Worm (Caenorhabditis elegans) whole organism, late embryonic: Measurements from ENCODE around the gene T01D1.8.
A peak's percentile ranks its signal among the peaks of the same experiment; 100 is the strongest.

Source experiments
- C38D4.7 ChIP-seq: fragments of 200-800 bp; sonication (Bioruptor generic); optimal IDR thresholded peaks from 2 replicates; lab custom pipeline; 2018; ENCODE audit warnings: mild to moderate bottlenecking, missing genetic modification characterization, moderate library complexity, missing compliant biosample characterization
- F13H6.1 ChIP-seq: sonication (generic microtip); optimal IDR thresholded peaks from 2 replicates; lab custom pipeline; 2016; ENCODE audit warnings: missing genetic modification characterization, missing compliant biosample characterization
- K09A11.1 ChIP-seq: sonication (generic microtip); optimal IDR thresholded peaks from 2 replicates; lab custom pipeline; 2017; ENCODE audit warnings: antibody characterized with exemption, mild to moderate bottlenecking, missing genetic modification characterization, missing compliant biosample characterization; ENCODE audit not compliant: insufficient read depth
- T23F11.4 ChIP-seq: fragments of 200-800 bp; sonication (Bioruptor generic); optimal IDR thresholded peaks from 2 replicates; lab custom pipeline; 2018; ENCODE audit warnings: mild to moderate bottlenecking, missing genetic modification characterization, missing compliant biosample characterization
- Y22D7AL.16 ChIP-seq: sonication (generic microtip); optimal IDR thresholded peaks from 2 replicates; lab custom pipeline; 2016; ENCODE audit warnings: missing genetic modification characterization, missing compliant biosample characterization
- ahr-1 ChIP-seq: sonication (generic microtip); optimal IDR thresholded peaks from 2 replicates; lab custom pipeline; 2016; ENCODE audit warnings: missing genetic modification characterization, missing compliant biosample characterization
- ama-1 ChIP-seq: fragments of 150-350 bp; optimal IDR thresholded peaks from 2 replicates; lab custom pipeline; 2014
- ceh-18 ChIP-seq: sonication (generic microtip); optimal IDR thresholded peaks from 2 replicates; lab custom pipeline; 2016; ENCODE audit warnings: missing genetic modification characterization, missing compliant biosample characterization
- ceh-19 ChIP-seq: fragments of 200-800 bp; sonication (Bioruptor generic); optimal IDR thresholded peaks from 2 replicates; lab custom pipeline; 2018; ENCODE audit warnings: mild to moderate bottlenecking, missing genetic modification characterization, missing compliant biosample characterization
- ceh-2 ChIP-seq: sonication (generic microtip); optimal IDR thresholded peaks from 2 replicates; lab custom pipeline; 2016; ENCODE audit warnings: missing genotype, missing genetic modification characterization, missing compliant biosample characterization
- ceh-22 ChIP-seq: sonication (generic microtip); optimal IDR thresholded peaks from 2 replicates; lab custom pipeline; 2017; ENCODE audit warnings: missing biosample characterization, missing genetic modification characterization
- ceh-30 ChIP-seq: fragments of 150-350 bp; optimal IDR thresholded peaks from 2 replicates; lab custom pipeline; 2014; ENCODE audit warnings: missing biosample characterization, missing genetic modification characterization
- ceh-31 ChIP-seq: sonication (generic microtip); optimal IDR thresholded peaks from 2 replicates; lab custom pipeline; 2016; ENCODE audit warnings: missing genetic modification characterization, missing compliant biosample characterization
- ceh-34 ChIP-seq: sonication (generic microtip); optimal IDR thresholded peaks from 2 replicates; lab custom pipeline; 2016; ENCODE audit warnings: mild to moderate bottlenecking, missing genetic modification characterization, missing compliant biosample characterization
- ceh-45 ChIP-seq: fragments of 200-800 bp; sonication (Bioruptor generic); IDR thresholded peaks from 2 replicates; pipeline ENCODE4 v1.3.6; 2022; ENCODE audit warnings: missing genetic modification reagents, missing genetic modification characterization, missing compliant biosample characterization
- ceh-48 ChIP-seq: sonication (generic microtip); optimal IDR thresholded peaks from 2 replicates; lab custom pipeline; 2016; ENCODE audit warnings: missing genetic modification characterization, inconsistent platforms, missing compliant biosample characterization
- ceh-6 ChIP-seq: fragments of 200-800 bp; sonication (Bioruptor generic); optimal IDR thresholded peaks from 2 replicates; lab custom pipeline; 2018; ENCODE audit warnings: mild to moderate bottlenecking, missing genetic modification characterization, missing compliant biosample characterization
- ceh-9 ChIP-seq: sonication (generic microtip); optimal IDR thresholded peaks from 2 replicates; lab custom pipeline; 2016; ENCODE audit warnings: mild to moderate bottlenecking, missing genetic modification characterization, inconsistent platforms, missing compliant biosample characterization
- elt-2 ChIP-seq: sonication (generic microtip); optimal IDR thresholded peaks from 2 replicates; lab custom pipeline; 2016; ENCODE audit warnings: missing genetic modification reagents, missing genetic modification characterization, missing compliant biosample characterization
- fax-1 ChIP-seq: sonication (generic microtip); optimal IDR thresholded peaks from 2 replicates; lab custom pipeline; 2016; ENCODE audit warnings: missing genotype, missing genetic modification characterization, missing compliant biosample characterization
- gmeb-2 ChIP-seq: sonication (generic microtip); optimal IDR thresholded peaks from 2 replicates; lab custom pipeline; 2016; ENCODE audit warnings: missing genetic modification characterization, inconsistent platforms, missing compliant biosample characterization
- hlh-15 ChIP-seq: sonication (generic microtip); optimal IDR thresholded peaks from 2 replicates; lab custom pipeline; 2016; ENCODE audit warnings: missing genetic modification characterization, missing compliant biosample characterization
- hlh-30 ChIP-seq: sonication (generic microtip); optimal IDR thresholded peaks from 2 replicates; lab custom pipeline; 2017; ENCODE audit warnings: antibody characterized with exemption, missing genetic modification characterization, missing compliant biosample characterization; ENCODE audit not compliant: insufficient read depth
- hlh-8 ChIP-seq: sonication (generic microtip); optimal IDR thresholded peaks from 2 replicates; lab custom pipeline; 2016; ENCODE audit warnings: missing genotype, missing genetic modification characterization, missing compliant biosample characterization
- lim-6 ChIP-seq: sonication (generic microtip); optimal IDR thresholded peaks from 2 replicates; lab custom pipeline; 2016; ENCODE audit warnings: missing genetic modification characterization, missing compliant biosample characterization
- lin-11 ChIP-seq: fragments of 200-800 bp; sonication (Bioruptor generic); optimal IDR thresholded peaks from 2 replicates; lab custom pipeline; 2018; ENCODE audit warnings: mild to moderate bottlenecking, missing genetic modification characterization, missing compliant biosample characterization
- mec-3 ChIP-seq: sonication (generic microtip); optimal IDR thresholded peaks from 2 replicates; lab custom pipeline; 2016; ENCODE audit warnings: borderline replicate concordance, missing genetic modification characterization, missing compliant biosample characterization
- nfya-1 ChIP-seq: sonication (generic microtip); optimal IDR thresholded peaks from 2 replicates; lab custom pipeline; 2017; ENCODE audit warnings: missing genetic modification characterization, mild to moderate bottlenecking, missing compliant biosample characterization, antibody characterized with exemption, moderate library complexity
- nhr-11 ChIP-seq: fragments of 150-350 bp; optimal IDR thresholded peaks from 2 replicates; lab custom pipeline; 2014; ENCODE audit warnings: missing biosample characterization, missing genetic modification characterization
- nhr-232 ChIP-seq: sonication (generic microtip); optimal IDR thresholded peaks from 2 replicates; lab custom pipeline; 2016; ENCODE audit warnings: missing genetic modification characterization, missing compliant biosample characterization
- npax-4 ChIP-seq: sonication (generic microtip); optimal IDR thresholded peaks from 2 replicates; lab custom pipeline; 2016; ENCODE audit warnings: missing genetic modification characterization, missing compliant biosample characterization
- odd-2 ChIP-seq: sonication (generic microtip); optimal IDR thresholded peaks from 2 replicates; lab custom pipeline; 2017; ENCODE audit warnings: antibody characterized with exemption, mild to moderate bottlenecking, missing genetic modification characterization, missing compliant biosample characterization
- pag-3 ChIP-seq: sonication (generic microtip); optimal IDR thresholded peaks from 2 replicates; lab custom pipeline; 2016; ENCODE audit warnings: missing compliant biosample characterization, missing genetic modification characterization, borderline replicate concordance
- pax-1 ChIP-seq: fragments of 150-350 bp; optimal IDR thresholded peaks from 2 replicates; lab custom pipeline; 2014; ENCODE audit warnings: missing biosample characterization, missing genetic modification characterization
- pha-2 ChIP-seq: sonication (generic microtip); optimal IDR thresholded peaks from 2 replicates; lab custom pipeline; 2017; ENCODE audit warnings: mild to moderate bottlenecking, missing genetic modification characterization, missing compliant biosample characterization
- pha-4 ChIP-seq: fragments of 150-350 bp; optimal IDR thresholded peaks from 2 replicates; lab custom pipeline; 2018; ENCODE audit warnings: missing biosample characterization, missing genetic modification reagents, missing genetic modification characterization
- pqm-1 ChIP-seq: sonication (generic microtip); optimal IDR thresholded peaks from 2 replicates; lab custom pipeline; 2016; ENCODE audit warnings: missing genetic modification characterization, missing compliant biosample characterization
- rnt-1 ChIP-seq: sonication (generic microtip); optimal IDR thresholded peaks from 2 replicates; lab custom pipeline; 2016; ENCODE audit warnings: missing genetic modification characterization, missing compliant biosample characterization
- sdc-2 ChIP-seq: sonication (generic microtip); optimal IDR thresholded peaks from 2 replicates; lab custom pipeline; 2016; ENCODE audit warnings: missing genotype, missing genetic modification characterization, missing compliant biosample characterization
- sox-4 ChIP-seq: sonication (generic microtip); optimal IDR thresholded peaks from 2 replicates; lab custom pipeline; 2017; ENCODE audit warnings: mild to moderate bottlenecking, missing genetic modification characterization, inconsistent platforms, missing compliant biosample characterization
- syd-9 ChIP-seq: sonication (generic microtip); optimal IDR thresholded peaks from 2 replicates; lab custom pipeline; 2016; ENCODE audit warnings: mild to moderate bottlenecking, missing genetic modification characterization, moderate library complexity, missing compliant biosample characterization
- tbx-2 ChIP-seq: sonication (generic microtip); optimal IDR thresholded peaks from 2 replicates; lab custom pipeline; 2016; ENCODE audit warnings: missing genetic modification characterization, missing compliant biosample characterization
- tbx-7 ChIP-seq: sonication (generic microtip); optimal IDR thresholded peaks from 2 replicates; lab custom pipeline; 2016; ENCODE audit warnings: missing genotype, missing genetic modification characterization, missing compliant biosample characterization
- ttx-3 ChIP-seq: sonication (generic microtip); optimal IDR thresholded peaks from 2 replicates; lab custom pipeline; 2016; ENCODE audit warnings: missing genetic modification reagents, missing genetic modification characterization, missing compliant biosample characterization
- unc-3 ChIP-seq, 2 experiments: fragments of 200-800 bp in 1 of 2; sonication (Bioruptor generic) in 1 of 2; sonication (generic microtip) in 1 of 2; conservative IDR thresholded peaks in 1 of 2; optimal IDR thresholded peaks in 1 of 2; 2 replicates each; pipeline versions ENCODE4 v1.3.6 to Lab custom; 2016 to 2022; ENCODE audit warnings: missing compliant biosample characterization in 2 of 2, missing genetic modification characterization in 2 of 2, missing genetic modification reagents in 1 of 2
- unc-86 ChIP-seq: sonication (generic microtip); optimal IDR thresholded peaks from 2 replicates; lab custom pipeline; 2016; ENCODE audit warnings: missing genetic modification characterization, missing compliant biosample characterization
- zip-5 ChIP-seq: sonication (generic microtip); optimal IDR thresholded peaks from 2 replicates; lab custom pipeline; 2016; ENCODE audit warnings: missing genetic modification characterization, missing compliant biosample characterization
- ztf-16 ChIP-seq: sonication (generic microtip); optimal IDR thresholded peaks from 2 replicates; lab custom pipeline; 2017; ENCODE audit warnings: missing genetic modification characterization, missing compliant biosample characterization

T01D1.8 gene

ce11 chrII:196685-197084, 10.1 kb downstream of the T01D1.8 start, which contains the start of gene chs-2:
Gene chs-2, plus strand, starts transcription at chrII:196985.
- TF ChIP-seq pqm-1 (tag; lab: Kevin White, UChicago): no peak
- TF ChIP-seq hlh-15 (tag; lab: Kevin White, UChicago): no peak

DNA sequence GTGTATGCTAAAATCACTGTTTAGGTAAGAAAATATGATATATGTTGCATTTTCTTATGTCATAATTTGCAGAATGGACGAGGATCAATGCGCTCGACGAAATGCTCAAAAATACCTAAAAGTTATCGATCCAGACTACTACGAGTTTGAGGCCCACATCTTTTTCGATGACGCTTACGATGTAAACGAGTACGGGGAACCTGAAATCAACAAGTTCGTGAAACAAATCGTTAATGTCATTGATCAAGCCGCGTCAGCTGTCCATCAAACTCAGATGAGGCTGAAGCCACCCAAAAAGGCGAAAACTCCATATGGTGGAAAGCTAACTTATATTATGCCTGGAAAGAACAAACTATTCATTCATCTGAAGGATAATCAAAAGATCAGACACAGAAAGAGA, 21.6 kb downstream of the T01D1.8 start:
- TF ChIP-seq ceh-18 (tag; lab: Kevin White, UChicago) (no peak), ama-1 (lab: Kevin White, UChicago) (no peak), sox-4 (tag; lab: Kevin White, UChicago) (no peak), lin-11 (no peak), unc-86 (no peak), sdc-2 (tag; lab: Kevin White, UChicago) (no peak), hlh-8 (tag; lab: Kevin White, UChicago) (no peak), unc-3 (GFP tag; conservative IDR thresholded peaks at IDR 0.05; lab: Robert Waterston, UW) (no peak), unc-3 (tag; optimal IDR thresholded peaks at IDR 0.05; lab: Kevin White, UChicago) (no peak), ceh-48 (tag; lab: Kevin White, UChicago) (no peak), ahr-1 (tag; lab: Kevin White, UChicago) (no peak), npax-4 (tag; lab: Kevin White, UChicago) (no peak)
- TF ChIP-seq, all 69 proteins: peak for 0

ce11 chrII:216598-216997, 30.1 kb downstream of the T01D1.8 start, which contains the start of gene F48A11.4:
Gene F48A11.4, minus strand, starts transcription at chrII:216621.
- TF ChIP-seq sox-4 (tag; lab: Kevin White, UChicago): no peak
- peak; percentile 45 for TF ChIP-seq hlh-30 (tag; lab: Kevin White, UChicago)
- no peak for TF ChIP-seq npax-4 (tag; lab: Kevin White, UChicago)
- peak; percentile 10 for TF ChIP-seq zip-5 (tag; lab: Kevin White, UChicago)
- no peak for TF ChIP-seq Y22D7AL.16
- TF ChIP-seq elt-2 (tag; lab: Kevin White, UChicago): peak; percentile 35
- no peak for TF ChIP-seq tbx-7 (tag; lab: Kevin White, UChicago)
- TF ChIP-seq pha-4 (tag; lab: Kevin White, UChicago): no peak
- peak; percentile 64 for TF ChIP-seq ama-1 (lab: Kevin White, UChicago)
- no peak for TF ChIP-seq nhr-11 (tag; lab: Kevin White, UChicago)
- TF ChIP-seq ceh-2 (tag; lab: Kevin White, UChicago): no peak
- no peak for TF ChIP-seq ceh-22
- TF ChIP-seq ceh-30: peak; percentile 89
- peak; percentile 27 for TF ChIP-seq K09A11.1 (tag; lab: Kevin White, UChicago)
- TF ChIP-seq pha-2 (tag; lab: Kevin White, UChicago): no peak
- peak; percentile 32 for TF ChIP-seq ttx-3 (tag; lab: Kevin White, UChicago)
- no peak for TF ChIP-seq C38D4.7 (GFP tag; lab: Kevin White, UChicago)
- no peak for TF ChIP-seq sdc-2 (tag; lab: Kevin White, UChicago)
- no peak for TF ChIP-seq ceh-19 (GFP tag; lab: Kevin White, UChicago)
- TF ChIP-seq hlh-8 (tag; lab: Kevin White, UChicago): no peak
- no peak for TF ChIP-seq mec-3 (tag; lab: Kevin White, UChicago)
- TF ChIP-seq pag-3: no peak
- no peak for TF ChIP-seq T23F11.4 (GFP tag; lab: Kevin White, UChicago)
- peak; percentile 65 for TF ChIP-seq ceh-31 (tag; lab: Kevin White, UChicago)
- TF ChIP-seq gmeb-2: no peak
- no peak for TF ChIP-seq syd-9
- TF ChIP-seq ceh-34 (tag; lab: Kevin White, UChicago): peak; percentile 55
- peak; percentile 15 for TF ChIP-seq F13H6.1 (tag; lab: Kevin White, UChicago)
- TF ChIP-seq odd-2: no peak
- peak; percentile 73 for TF ChIP-seq nfya-1
- no peak for TF ChIP-seq fax-1 (tag; lab: Kevin White, UChicago)
- TF ChIP-seq tbx-2: peak; percentile 64
- no peak for TF ChIP-seq lim-6 (tag; lab: Kevin White, UChicago)
- peak; percentile 45 for TF ChIP-seq pax-1 (tag; lab: Kevin White, UChicago)
- no peak for TF ChIP-seq lin-11
- no peak for TF ChIP-seq nhr-232 (tag; lab: Kevin White, UChicago)
- TF ChIP-seq ceh-9 (tag; lab: Kevin White, UChicago): no peak
- TF ChIP-seq ahr-1 (tag; lab: Kevin White, UChicago): no peak
- TF ChIP-seq ceh-45 (GFP tag; lab: Robert Waterston, UW): no peak
- no peak for TF ChIP-seq ceh-6 (GFP tag; lab: Kevin White, UChicago)
- peak; percentile 49 for TF ChIP-seq ztf-16 (tag; lab: Kevin White, UChicago)
- TF ChIP-seq rnt-1 (tag; lab: Kevin White, UChicago): peak; percentile 38
